Fruit fly (Drosophila melanogaster) whole organism, adult: ENCODE results near the gene kairos.

ENCODE experiments used
- CG11617 ChIP-seq: fragments of 200-800 bp; sonication (Bioruptor generic); optimal IDR thresholded peaks from 2 replicates; lab custom pipeline; 2017; ENCODE audit warnings: mild to moderate bottlenecking, missing biosample characterization, missing genetic modification reagents, missing genetic modification characterization
- CG12768 ChIP-seq: fragments of 200-800 bp; sonication (Bioruptor generic); optimal IDR thresholded peaks from 2 replicates; lab custom pipeline; 2017; ENCODE audit warnings: missing biosample characterization, missing genetic modification characterization, mild to moderate bottlenecking, moderate library complexity, missing genetic modification reagents
- CG14711 ChIP-seq: fragments of 200-800 bp; sonication (Bioruptor generic); optimal IDR thresholded peaks from 2 replicates; lab custom pipeline; 2018; ENCODE audit warnings: missing biosample characterization, mild to moderate bottlenecking, missing genetic modification characterization, moderate library complexity
- CG1620 ChIP-seq: fragments of 200-800 bp; sonication (Bioruptor generic); optimal IDR thresholded peaks from 2 replicates; lab custom pipeline; 2016; ENCODE audit warnings: missing biosample characterization, missing genetic modification characterization
- CG33017 ChIP-seq: fragments of 200-800 bp; sonication (Bioruptor generic); optimal IDR thresholded peaks from 2 replicates; lab custom pipeline; 2018; ENCODE audit warnings: missing biosample characterization, mild to moderate bottlenecking, missing genetic modification characterization, moderate library complexity
- CG5204 ChIP-seq: fragments of 200-800 bp; sonication (Bioruptor generic); optimal IDR thresholded peaks from 2 replicates; lab custom pipeline; 2016; ENCODE audit warnings: missing biosample characterization, missing genetic modification characterization
- CG7045 ChIP-seq: fragments of 200-800 bp; sonication (Bioruptor generic); optimal IDR thresholded peaks from 2 replicates; lab custom pipeline; 2017; ENCODE audit warnings: missing biosample characterization, mild to moderate bottlenecking, missing genetic modification characterization
- CG7101 ChIP-seq: fragments of 200-800 bp; sonication (Bioruptor generic); optimal IDR thresholded peaks from 2 replicates; lab custom pipeline; 2018; ENCODE audit warnings: missing biosample characterization, mild to moderate bottlenecking, missing genetic modification characterization, moderate library complexity
- Clk ChIP-seq: fragments of 200-800 bp; sonication (Bioruptor generic); optimal IDR thresholded peaks from 2 replicates; lab custom pipeline; 2017; ENCODE audit warnings: missing biosample characterization, missing genetic modification characterization
- Crg-1 ChIP-seq: fragments of 200-800 bp; sonication (Bioruptor generic); optimal IDR thresholded peaks from 2 replicates; lab custom pipeline; 2016; ENCODE audit warnings: missing biosample characterization, missing genetic modification characterization
- Hr96 ChIP-seq: fragments of 200-800 bp; sonication (Bioruptor generic); optimal IDR thresholded peaks from 2 replicates; lab custom pipeline; 2016; ENCODE audit warnings: missing biosample characterization, missing genetic modification characterization
- Mnt ChIP-seq: fragments of 200-800 bp; sonication (Bioruptor generic); optimal IDR thresholded peaks from 2 replicates; lab custom pipeline; 2016; ENCODE audit warnings: missing biosample characterization, mild to moderate bottlenecking, missing genetic modification characterization
- bab1 ChIP-seq: fragments of 200-800 bp; sonication (Bioruptor generic); optimal IDR thresholded peaks from 3 replicates; lab custom pipeline; 2019; ENCODE audit warnings: missing biosample characterization, mild to moderate bottlenecking, missing genetic modification characterization, moderate library complexity
- cic ChIP-seq: fragments of 200-800 bp; sonication (Bioruptor generic); optimal IDR thresholded peaks from 2 replicates; lab custom pipeline; 2017; ENCODE audit warnings: missing biosample characterization, mild to moderate bottlenecking, missing genetic modification characterization, moderate library complexity
- cnc ChIP-seq, 2 experiments: fragments of >200 bp; optimal IDR thresholded peaks; 2 replicates each; lab custom pipeline; 2017
- kay ChIP-seq: fragments of 200-800 bp; sonication (Bioruptor generic); peaks from one replicate; lab custom pipeline; 2016; ENCODE audit warnings: missing biosample characterization, missing genetic modification characterization, borderline replicate concordance
- ovo ChIP-seq: fragments of 200-800 bp; sonication (Bioruptor generic); optimal IDR thresholded peaks from 2 replicates; lab custom pipeline; 2016; ENCODE audit warnings: missing biosample characterization, missing genetic modification characterization
- pad ChIP-seq: fragments of 200-800 bp; sonication (Bioruptor generic); optimal IDR thresholded peaks from 3 replicates; lab custom pipeline; 2017; ENCODE audit warnings: missing biosample characterization, missing genetic modification characterization, mild to moderate bottlenecking, moderate library complexity, missing genetic modification reagents
- tj ChIP-seq: fragments of 200-800 bp; sonication (Bioruptor generic); optimal IDR thresholded peaks from 3 replicates; lab custom pipeline; 2017; ENCODE audit warnings: missing biosample characterization, mild to moderate bottlenecking, missing genetic modification characterization, moderate library complexity
- toe ChIP-seq: fragments of 200-800 bp; sonication (Bioruptor generic); optimal IDR thresholded peaks from 2 replicates; lab custom pipeline; 2016; ENCODE audit warnings: missing biosample characterization, missing genetic modification characterization

kairos gene

dm6 chrX:18300775-18301316 lies 55.1 kb downstream of the kairos start:
- TF ChIP-seq CG14711, result no peak
- no peak for TF ChIP-seq CG5204 (GFP tag; lab: Kevin White, UChicago)
- no peak for TF ChIP-seq CG1620 (GFP tag; lab: Kevin White, UChicago)
- no peak for TF ChIP-seq tj (GFP tag; lab: Kevin White, UChicago)
- no peak for TF ChIP-seq Mnt
- TF ChIP-seq bab1, result no peak
- no peak for TF ChIP-seq CG12768
- TF ChIP-seq Crg-1 (GFP tag; lab: Kevin White, UChicago), result no peak

dm6 chrX:18297905-18298630 lies 57.9 kb downstream of the kairos start:
- TF ChIP-seq CG12768 (no peak), cnc (optimal IDR thresholded peaks at IDR 0.05; lab: Kevin White, UChicago) (no peak), CG7101 (no peak), CG14711 (no peak), Mnt (no peak), tj (GFP tag; lab: Kevin White, UChicago) (no peak), CG11617 (no peak), toe (GFP tag; lab: Kevin White, UChicago) (no peak), ovo (GFP tag; lab: Kevin White, UChicago) (no peak), pad (GFP tag; lab: Kevin White, UChicago) (no peak)

dm6 chrX:18294031-18294430 lies 62.0 kb downstream of the kairos start:
- no peak for TF ChIP-seq CG14711
- TF ChIP-seq Clk (GFP tag; lab: Kevin White, UChicago), result no peak
- no peak for TF ChIP-seq toe (GFP tag; lab: Kevin White, UChicago)
- no peak for TF ChIP-seq Hr96 (GFP tag; lab: Kevin White, UChicago)
- no peak for TF ChIP-seq cnc (optimal IDR thresholded peaks at IDR 0.05; lab: Kevin White, UChicago)
- TF ChIP-seq CG1620 (GFP tag; lab: Kevin White, UChicago), result no peak
- TF ChIP-seq CG7101, result no peak
- no peak for TF ChIP-seq CG5204 (GFP tag; lab: Kevin White, UChicago)
- no peak for TF ChIP-seq CG12768
- no peak for TF ChIP-seq ovo (GFP tag; lab: Kevin White, UChicago)

dm6 chrX:18288652-18289051 lies 67.3 kb downstream of the kairos start:
- TF ChIP-seq CG7101 (no peak), Clk (GFP tag; lab: Kevin White, UChicago) (no peak), Mnt (no peak), cic (GFP tag; lab: Kevin White, UChicago) (no peak), toe (GFP tag; lab: Kevin White, UChicago) (no peak), CG5204 (GFP tag; lab: Kevin White, UChicago) (no peak), kay (no peak), CG14711 (no peak), cnc (optimal IDR thresholded peaks at IDR 0.05; lab: Kevin White, UChicago) (no peak), bab1 (no peak), ovo (GFP tag; lab: Kevin White, UChicago) (no peak)

dm6 chrX:18287587-18287986 lies 68.4 kb downstream of the kairos start:
- TF ChIP-seq ovo (GFP tag; lab: Kevin White, UChicago) (no peak), toe (GFP tag; lab: Kevin White, UChicago) (no peak), CG1620 (GFP tag; lab: Kevin White, UChicago) (no peak)

- TF ChIP-seq bab1 (no peak), kay (no peak), CG7045 (GFP tag; lab: Kevin White, UChicago) (no peak), Hr96 (GFP tag; lab: Kevin White, UChicago) (no peak), CG7101 (no peak), CG11617 (no peak), CG5204 (GFP tag; lab: Kevin White, UChicago) (no peak), tj (GFP tag; lab: Kevin White, UChicago) (no peak), CG14711 (no peak), CG33017 (tag; lab: Kevin White, UChicago) (no peak), ovo (GFP tag; lab: Kevin White, UChicago) (no peak), Clk (GFP tag; lab: Kevin White, UChicago) (no peak), cnc (optimal IDR thresholded peaks at IDR 0.05; lab: Kevin White, UChicago) (no peak), cic (GFP tag; lab: Kevin White, UChicago) (no peak), CG1620 (GFP tag; lab: Kevin White, UChicago) (no peak), toe (GFP tag; lab: Kevin White, UChicago) (no peak), Crg-1 (GFP tag; lab: Kevin White, UChicago) (no peak), Mnt (no peak), CG12768 (no peak), pad (GFP tag; lab: Kevin White, UChicago) (no peak)
These were observed 70.8 kb downstream of the kairos start for dm6 chrX:18285215-18285614.

dm6 chrX:18282381-18282813 lies 73.6 kb downstream of the kairos start:
- TF ChIP-seq Mnt (no peak), CG1620 (GFP tag; lab: Kevin White, UChicago) (no peak), kay (peak; percentile 96), cic (GFP tag; lab: Kevin White, UChicago) (peak; percentile 86), tj (GFP tag; lab: Kevin White, UChicago) (peak; percentile 69)
